Worm (Caenorhabditis elegans): ENCODE results near the gene M106.3.

Gene M106.3

DNA sequence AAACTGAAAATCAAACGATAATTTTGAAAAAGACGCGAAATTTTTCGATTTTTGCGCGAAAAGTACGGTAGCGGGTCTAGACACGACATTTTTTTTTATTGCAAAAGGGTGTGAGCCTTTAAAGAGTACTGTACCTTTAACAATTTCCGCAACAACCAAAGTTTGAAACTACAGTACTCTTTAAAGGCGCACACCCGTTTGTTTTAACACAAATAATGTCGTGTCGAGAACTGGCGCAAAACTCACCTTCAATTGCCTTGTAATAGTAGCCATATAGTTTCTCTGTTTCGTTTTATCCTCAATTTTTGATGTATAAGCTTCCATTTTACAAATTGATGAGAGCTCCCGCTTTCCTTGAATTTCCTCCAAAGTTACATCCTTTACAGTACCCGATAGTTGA, 24.5 kb upstream of the M106.3 start:
- TF ChIP-seq med-1 (GFP tag; optimal IDR thresholded peaks at IDR 0.05; ENCODE audit: insufficient read depth) (no peak), ref-1 (GFP tag; conservative IDR thresholded peaks at IDR 0.05) (no peak), tab-1 (GFP tag; IDR thresholded peaks at IDR 0.05) (no peak), klf-2 (GFP tag; conservative IDR thresholded peaks at IDR 0.05) (no peak), cog-1 (tag; optimal IDR thresholded peaks at IDR 0.05) (no peak), flt-1 (GFP tag; IDR thresholded peaks at IDR 0.05) (no peak), ztf-29 (GFP tag; IDR thresholded peaks at IDR 0.05) (no peak), ztf-23 (GFP tag; IDR thresholded peaks at IDR 0.05) (no peak), T22C8.4 (GFP tag; IDR thresholded peaks at IDR 0.05) (no peak)

DNA sequence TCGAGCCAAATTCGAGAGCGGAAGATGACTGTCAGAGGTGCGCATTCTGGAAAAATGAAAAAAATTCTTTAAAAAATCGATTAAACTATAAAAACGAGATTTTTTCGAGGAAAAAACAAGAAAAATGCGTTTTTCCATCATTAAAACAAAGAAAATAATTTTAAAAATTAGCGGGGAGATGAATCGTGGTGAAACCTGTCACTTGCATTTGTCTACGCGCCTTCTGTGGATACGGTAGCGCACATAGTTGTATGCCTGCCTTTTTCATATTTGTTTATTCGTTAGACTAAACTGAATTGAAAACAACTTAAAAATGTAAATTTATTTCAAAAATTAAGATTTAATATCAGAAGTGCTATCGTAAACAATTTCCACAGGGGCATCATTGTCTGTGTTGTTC, 23.7 kb upstream of the M106.3 start, which contains the start of gene egg-3:
Gene egg-3 (minus strand): TSS at position 46 of the 400 bp plus-strand sequence.
- TF ChIP-seq tab-1 (GFP tag; IDR thresholded peaks at IDR 0.05) (no peak), cog-1 (tag; optimal IDR thresholded peaks at IDR 0.05) (no peak), T22C8.4 (GFP tag; IDR thresholded peaks at IDR 0.05) (no peak)

DNA sequence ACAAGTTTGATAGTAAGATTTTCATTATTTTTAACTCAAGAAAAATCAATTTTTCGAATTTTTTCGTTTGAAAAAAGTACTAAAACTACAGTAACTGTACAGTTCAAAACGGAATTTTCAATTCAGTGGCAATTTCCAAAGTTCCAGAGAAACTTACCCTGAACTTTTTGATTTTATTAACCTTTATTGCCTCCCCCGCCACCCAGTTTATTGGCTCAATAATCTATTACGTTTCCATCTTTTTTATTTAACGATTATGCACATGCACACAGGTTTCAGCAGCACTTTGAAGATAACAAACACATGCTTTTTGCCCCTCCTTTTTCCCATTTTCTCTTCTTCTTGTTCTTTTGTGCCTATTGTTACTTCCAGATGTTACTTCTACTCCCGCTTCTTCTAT, 19.9 kb upstream of the M106.3 start, which contains the start of gene lurp-1:
Gene lurp-1 (plus strand): TSS at position 301 of the 400 bp plus-strand sequence.
- TF ChIP-seq klf-2 (GFP tag; conservative IDR thresholded peaks at IDR 0.05) (no peak), med-1 (GFP tag; optimal IDR thresholded peaks at IDR 0.05; ENCODE audit: insufficient read depth) (no peak), T22C8.4 (GFP tag; IDR thresholded peaks at IDR 0.05) (no peak), flt-1 (GFP tag; IDR thresholded peaks at IDR 0.05) (no peak), ztf-29 (GFP tag; IDR thresholded peaks at IDR 0.05) (no peak), ref-1 (GFP tag; conservative IDR thresholded peaks at IDR 0.05) (no peak), ztf-23 (GFP tag; IDR thresholded peaks at IDR 0.05) (no peak), cog-1 (tag; optimal IDR thresholded peaks at IDR 0.05) (no peak), tab-1 (GFP tag; IDR thresholded peaks at IDR 0.05) (no peak)

DNA sequence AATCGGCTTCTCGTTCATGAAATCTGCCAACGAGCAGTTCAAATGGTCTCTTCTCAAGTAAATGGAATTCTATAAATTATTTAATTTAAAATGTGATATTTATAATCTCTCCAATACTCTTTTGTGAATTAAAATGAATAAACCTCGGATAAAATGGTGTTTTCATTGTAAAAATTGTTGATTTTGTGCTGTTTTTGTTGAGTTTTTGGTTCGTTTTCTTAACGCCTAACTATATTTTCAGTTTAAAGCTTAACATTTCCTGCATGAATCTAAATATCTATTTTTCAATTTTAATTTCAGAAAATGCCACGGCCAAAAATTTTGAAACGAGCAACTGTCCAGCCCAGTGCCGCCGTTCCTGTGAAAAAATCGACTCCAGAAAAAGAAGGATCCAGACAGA, 12.9 kb upstream of the M106.3 start, which contains the start of gene orc-2:
Gene orc-2 (plus strand): TSS at position 301 of the 400 bp plus-strand sequence.
- TF ChIP-seq klf-2 (GFP tag; conservative IDR thresholded peaks at IDR 0.05) (no peak), ztf-23 (GFP tag; IDR thresholded peaks at IDR 0.05) (no peak), flt-1 (GFP tag; IDR thresholded peaks at IDR 0.05) (no peak), ref-1 (GFP tag; conservative IDR thresholded peaks at IDR 0.05) (no peak), tab-1 (GFP tag; IDR thresholded peaks at IDR 0.05) (no peak), T22C8.4 (GFP tag; IDR thresholded peaks at IDR 0.05) (no peak), ztf-29 (GFP tag; IDR thresholded peaks at IDR 0.05) (no peak)

DNA sequence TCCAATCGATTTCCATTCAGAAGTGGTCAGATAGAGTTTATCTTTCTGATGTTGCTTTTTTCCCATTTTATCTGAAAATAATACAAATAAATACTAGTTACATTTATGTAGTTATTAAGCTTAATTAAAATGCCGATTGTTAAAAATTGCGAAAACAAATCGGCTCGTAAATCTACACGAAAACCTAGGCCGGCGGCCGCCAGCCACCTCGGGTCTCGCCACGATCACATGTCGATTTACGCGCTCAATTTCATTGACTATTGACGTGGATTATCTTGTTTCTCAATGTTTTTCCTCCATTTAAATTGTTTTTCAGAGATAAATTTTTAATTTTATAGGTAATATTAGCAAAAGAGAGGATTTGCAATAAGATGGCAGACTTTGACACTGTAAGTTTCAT, 11.8 kb upstream of the M106.3 start, which contains the start of the genes cyn-4 and copz-1:
Gene cyn-4 (minus strand): TSS at position 71 of the 400 bp plus-strand sequence.
Gene copz-1 (plus strand): TSS at position 339 of the 400 bp plus-strand sequence.
- TF ChIP-seq ztf-23 (GFP tag; IDR thresholded peaks at IDR 0.05) (peak; percentile 67), tab-1 (GFP tag; IDR thresholded peaks at IDR 0.05) (0 out of 2 replicates have a peak, but pooled peaks have one; percentile 29), ref-1 (GFP tag; conservative IDR thresholded peaks at IDR 0.05) (no peak), med-1 (GFP tag; optimal IDR thresholded peaks at IDR 0.05; ENCODE audit: insufficient read depth) (no peak), flt-1 (GFP tag; IDR thresholded peaks at IDR 0.05) (0 out of 2 replicates have a peak, but pooled peaks have one; percentile 46), klf-2 (GFP tag; conservative IDR thresholded peaks at IDR 0.05) (0 out of 2 replicates have a peak, but pooled peaks have one; percentile 42), T22C8.4 (GFP tag; IDR thresholded peaks at IDR 0.05) (no peak), cog-1 (tag; optimal IDR thresholded peaks at IDR 0.05) (peak; percentile 80), ztf-29 (GFP tag; IDR thresholded peaks at IDR 0.05) (no peak)

DNA sequence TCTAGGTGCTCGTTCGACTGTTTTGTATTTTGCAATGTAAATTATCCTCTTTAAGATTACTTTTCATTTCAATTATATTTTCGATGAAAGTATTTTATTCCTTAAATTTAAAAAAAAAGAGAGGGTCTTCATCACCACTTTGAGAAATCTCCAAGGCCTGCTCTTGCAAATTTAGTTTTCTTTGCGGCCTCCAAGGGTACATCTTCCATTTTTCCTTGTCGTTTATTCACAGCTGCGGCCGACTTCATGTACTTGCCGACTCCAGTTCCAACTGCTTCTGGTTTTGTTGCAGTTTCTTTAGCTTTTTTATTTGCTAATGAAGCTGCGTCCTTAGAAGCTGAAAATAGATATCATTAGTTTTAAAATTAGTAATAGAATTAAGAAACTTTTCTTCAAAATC, 10.0 kb upstream of the M106.3 start:
- no peak for TF ChIP-seq klf-2 (GFP tag; conservative IDR thresholded peaks at IDR 0.05)
- TF ChIP-seq tab-1 (GFP tag; IDR thresholded peaks at IDR 0.05): no peak

DNA sequence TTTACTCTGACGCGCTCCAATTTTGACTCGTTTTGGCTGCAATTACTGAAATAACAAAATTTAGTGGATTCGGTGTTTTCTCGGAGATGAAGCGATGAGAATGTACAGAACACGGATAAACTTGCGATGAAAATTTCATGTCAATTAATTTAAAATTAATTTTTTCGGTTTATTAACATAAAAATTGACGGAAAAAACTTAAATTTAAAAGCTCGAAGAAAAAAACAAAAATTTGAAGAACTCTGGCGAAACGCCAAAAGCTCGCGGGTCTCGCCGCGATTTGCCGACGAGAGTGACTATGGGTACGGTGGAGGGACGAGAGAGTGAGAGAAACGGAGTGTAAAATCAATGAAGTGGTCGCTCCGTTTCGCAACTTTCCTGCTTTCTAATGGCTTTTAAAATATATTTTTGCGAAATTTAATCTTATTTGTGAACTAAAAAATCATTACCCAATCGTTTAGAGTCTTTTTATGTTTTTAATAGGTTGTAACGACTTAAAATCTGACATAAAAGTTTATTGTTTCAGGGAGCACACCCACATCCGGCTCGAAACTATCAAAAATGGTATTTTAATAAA, 8.0 kb upstream of the M106.3 start, which contains the start of the genes gmps-1 and cap-2:
Gene gmps-1 (minus strand): TSS at position 51 of the 577 bp plus-strand sequence.
Gene cap-2 (plus strand): TSS at position 527 of the 577 bp plus-strand sequence.
- TF ChIP-seq ref-1 (GFP tag; conservative IDR thresholded peaks at IDR 0.05): no peak
- peak; percentile 59; the same call in 1 of the 2 replicates for TF ChIP-seq ztf-23 (GFP tag; IDR thresholded peaks at IDR 0.05)
- no peak for TF ChIP-seq med-1 (GFP tag; optimal IDR thresholded peaks at IDR 0.05; ENCODE audit: insufficient read depth)
- TF ChIP-seq cog-1 (tag; optimal IDR thresholded peaks at IDR 0.05): peak; percentile 64
- peak; percentile 76 for TF ChIP-seq flt-1 (GFP tag; IDR thresholded peaks at IDR 0.05)
- no peak for TF ChIP-seq klf-2 (GFP tag; conservative IDR thresholded peaks at IDR 0.05)
- TF ChIP-seq T22C8.4 (GFP tag; IDR thresholded peaks at IDR 0.05): peak; percentile 86

DNA sequence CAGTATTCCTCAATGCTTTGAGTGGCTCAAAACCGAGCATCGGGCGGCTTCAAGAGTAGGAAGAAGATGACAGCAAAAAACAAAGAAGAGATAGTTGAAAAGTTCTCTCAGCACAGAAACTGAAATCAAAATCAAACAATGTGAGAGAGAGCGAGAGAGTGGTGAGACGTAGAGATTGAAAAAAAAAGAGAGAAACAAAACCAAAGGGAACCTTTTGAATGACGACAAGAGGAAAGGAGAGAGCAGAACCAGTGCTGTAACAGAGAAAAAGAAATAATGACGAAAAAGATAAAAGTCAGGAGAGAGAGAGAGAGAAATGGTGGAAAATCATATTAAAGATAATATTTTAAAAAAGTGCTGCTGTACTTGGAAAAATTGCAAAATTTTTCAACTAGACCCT, 6.5 kb upstream of the M106.3 start:
- TF ChIP-seq cog-1 (tag; optimal IDR thresholded peaks at IDR 0.05) (no peak), klf-2 (GFP tag; conservative IDR thresholded peaks at IDR 0.05) (no peak), tab-1 (GFP tag; IDR thresholded peaks at IDR 0.05) (no peak), ztf-23 (GFP tag; IDR thresholded peaks at IDR 0.05) (no peak), T22C8.4 (GFP tag; IDR thresholded peaks at IDR 0.05) (no peak), med-1 (GFP tag; optimal IDR thresholded peaks at IDR 0.05; ENCODE audit: insufficient read depth) (no peak), flt-1 (GFP tag; IDR thresholded peaks at IDR 0.05) (no peak), ztf-29 (GFP tag; IDR thresholded peaks at IDR 0.05) (no peak), ref-1 (GFP tag; conservative IDR thresholded peaks at IDR 0.05) (no peak)

DNA sequence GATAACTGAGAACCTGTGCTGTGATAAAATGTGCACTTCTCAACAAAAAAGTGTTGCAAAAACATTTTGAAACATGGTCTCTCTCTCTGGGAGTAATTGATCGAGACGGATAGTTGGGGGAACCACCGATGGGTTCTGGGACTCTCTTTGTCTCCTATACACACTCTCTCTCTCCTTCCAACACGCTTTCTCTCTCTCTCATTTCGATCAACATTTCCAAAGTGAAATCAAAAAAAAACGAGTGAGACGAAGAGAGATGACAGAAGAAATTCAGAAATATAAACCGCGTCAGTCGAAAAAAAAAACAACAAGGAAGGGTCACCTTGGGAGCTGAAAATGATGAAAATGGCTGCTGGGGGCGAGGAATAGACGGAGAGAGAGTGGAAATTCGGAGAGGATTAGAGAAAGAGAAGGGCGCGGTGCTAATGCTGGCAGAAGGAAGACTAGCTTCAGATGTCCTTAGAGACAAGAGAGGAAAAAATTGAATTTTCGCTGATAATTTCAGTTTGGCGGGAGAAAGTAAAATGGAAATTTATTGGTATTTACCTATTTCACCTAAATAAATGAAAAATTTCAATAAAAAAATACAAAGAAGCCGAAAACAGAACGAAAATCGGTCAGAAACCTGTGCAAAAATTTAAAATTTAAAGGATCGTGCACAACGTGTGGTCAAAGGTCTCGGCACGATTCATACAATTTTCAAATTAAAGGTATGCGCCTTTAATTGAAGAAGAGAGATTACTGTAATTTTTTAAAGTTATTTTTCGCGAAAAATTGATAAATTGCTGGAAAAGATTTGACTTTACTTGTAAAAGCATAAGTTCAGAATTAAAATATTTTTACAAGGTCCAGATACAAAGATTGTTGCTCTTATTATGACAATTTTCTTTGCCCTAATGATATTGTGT, 2.3 kb upstream of the M106.3 start:
- TF ChIP-seq ztf-29 (GFP tag; IDR thresholded peaks at IDR 0.05): no peak
- no peak for TF ChIP-seq T22C8.4 (GFP tag; IDR thresholded peaks at IDR 0.05)
- no peak for TF ChIP-seq ref-1 (GFP tag; conservative IDR thresholded peaks at IDR 0.05)

Data from whole organism, midembryonic.